Worm (Caenorhabditis elegans): ENCODE measurements around the gene bgal-2.

The bgal-2 gene

ce11 chrX:6739034-6740008 lies 44.9 kb upstream of the bgal-2 start (continued):
- TF ChIP-seq unc-86 (tag; optimal IDR thresholded peaks at IDR 0.05) (no peak), egl-27 (tag; optimal IDR thresholded peaks at IDR 0.05) (no peak), sox-4 (tag; optimal IDR thresholded peaks at IDR 0.05) (peak; percentile 3), nhr-11 (tag; optimal IDR thresholded peaks at IDR 0.05) (no peak), nhr-12 (tag; optimal IDR thresholded peaks at IDR 0.05) (no peak), ceh-88 (GFP tag; IDR thresholded peaks at IDR 0.05) (peak; percentile 36; the same call in 1 of the 2 replicates), fkh-4 (tag; optimal IDR thresholded peaks at IDR 0.05; ENCODE audit: borderline replicate concordance) (no peak), nhr-20 (tag; optimal IDR thresholded peaks at IDR 0.05) (peak; percentile 91), ceh-8 (GFP tag; optimal IDR thresholded peaks at IDR 0.05) (no peak), ztf-11 (tag; optimal IDR thresholded peaks at IDR 0.05) (no peak), tlp-1 (tag; optimal IDR thresholded peaks at IDR 0.05) (no peak), nhr-85 (tag) (peak; percentile 95), aha-1 (tag; optimal IDR thresholded peaks at IDR 0.05) (no peak), rnt-1 (tag; optimal IDR thresholded peaks at IDR 0.05) (no peak), pag-3 (tag; optimal IDR thresholded peaks at IDR 0.05; ENCODE audit: borderline replicate concordance, insufficient read depth) (no peak), C16A3.4 (tag; optimal IDR thresholded peaks at IDR 0.05) (peak; percentile 40), snpc-4 (tag; optimal IDR thresholded peaks at IDR 0.05) (no peak), swsn-7 (tag; optimal IDR thresholded peaks at IDR 0.05) (peak; percentile 38), elt-2 (tag; optimal IDR thresholded peaks at IDR 0.05) (peak; percentile 75), dpl-1 (GFP tag; optimal IDR thresholded peaks at IDR 0.05) (peak in 1 of 3 experiments; percentile 9), C04F5.9 (tag; optimal IDR thresholded peaks at IDR 0.05) (no peak), ztf-4 (tag; optimal IDR thresholded peaks at IDR 0.05) (no peak), ceh-63 (GFP tag; optimal IDR thresholded peaks at IDR 0.05) (no peak), lin-13 (GFP tag; optimal IDR thresholded peaks at IDR 0.05) (peak; percentile 19), unc-130 (tag; optimal IDR thresholded peaks at IDR 0.05) (peak; percentile 54), nhr-28 (tag; optimal IDR thresholded peaks at IDR 0.05) (no peak), efl-1 (optimal IDR thresholded peaks at IDR 0.05) (no peak), efl-1 (GFP tag; optimal IDR thresholded peaks at IDR 0.05 in 1 of 2) (peak in 1 of 2 experiments; percentile 2), fkh-8 (tag; optimal IDR thresholded peaks at IDR 0.05) (peak; percentile 28), nhr-71 (tag; optimal IDR thresholded peaks at IDR 0.05) (peak; percentile 88), xbp-1 (tag; optimal IDR thresholded peaks at IDR 0.05) (peak; percentile 40), jun-1 (tag; optimal IDR thresholded peaks at IDR 0.05) (no peak), nhr-47 (tag; optimal IDR thresholded peaks at IDR 0.05) (peak; percentile 42), ces-1 (GFP tag; optimal IDR thresholded peaks at IDR 0.05) (no peak)

- no peak for TF ChIP-seq nhr-20 (tag; optimal IDR thresholded peaks at IDR 0.05)
- TF ChIP-seq ceh-82 (tag; optimal IDR thresholded peaks at IDR 0.05): peak in 2 of 3 experiments; percentile 25 to 59
- no peak for TF ChIP-seq nhr-12 (tag; optimal IDR thresholded peaks at IDR 0.05)
- TF ChIP-seq snpc-4 (tag; optimal IDR thresholded peaks at IDR 0.05): no peak
- no peak for TF ChIP-seq ceh-8 (GFP tag; optimal IDR thresholded peaks at IDR 0.05)
- TF ChIP-seq unc-98 (GFP tag; IDR thresholded peaks at IDR 0.05): no peak
- TF ChIP-seq jun-1 (tag; optimal IDR thresholded peaks at IDR 0.05): no peak
- no peak for TF ChIP-seq zip-4 (GFP tag; optimal IDR thresholded peaks at IDR 0.05)
- no peak for TF ChIP-seq nhr-71 (tag; optimal IDR thresholded peaks at IDR 0.05)
- TF ChIP-seq Y116A8C.19 (tag; optimal IDR thresholded peaks at IDR 0.05; ENCODE audit: borderline replicate concordance): no peak
- TF ChIP-seq grh-1 (GFP tag; IDR thresholded peaks at IDR 0.05): no peak
- TF ChIP-seq nhr-47 (tag; optimal IDR thresholded peaks at IDR 0.05): no peak
- TF ChIP-seq ztf-11 (tag; optimal IDR thresholded peaks at IDR 0.05): no peak
- no peak for TF ChIP-seq efl-3 (GFP tag; optimal IDR thresholded peaks at IDR 0.05)
- peak; percentile 22 for TF ChIP-seq egl-13 (tag; optimal IDR thresholded peaks at IDR 0.05)
- no peak for TF ChIP-seq lin-15B (tag; optimal IDR thresholded peaks at IDR 0.05)
- peak; percentile 14 for TF ChIP-seq xbp-1 (tag; optimal IDR thresholded peaks at IDR 0.05)
- peak; percentile 78 for TF ChIP-seq fkh-8 (tag; optimal IDR thresholded peaks at IDR 0.05)
- TF ChIP-seq fkh-10 (GFP tag; optimal IDR thresholded peaks at IDR 0.05): peak; percentile 51
- TF ChIP-seq sup-37 (GFP tag; optimal IDR thresholded peaks at IDR 0.05): no peak
- no peak for TF ChIP-seq nhr-90 (tag; optimal IDR thresholded peaks at IDR 0.05; ENCODE audit: poor library complexity)
- TF ChIP-seq mab-9 (GFP tag; IDR thresholded peaks at IDR 0.05): 0 out of 2 replicates have a peak, but pooled peaks have one; percentile 28
- TF ChIP-seq aly-2 (tag; optimal IDR thresholded peaks at IDR 0.05): no peak
- TF ChIP-seq lsy-2 (tag; optimal IDR thresholded peaks at IDR 0.05): no peak
These were observed 43.8 kb upstream of the bgal-2 start for ce11 chrX:6740282-6740982.

Measured in whole organism, L1 larva.